Worm (Caenorhabditis elegans) whole organism, L4/young adult: ENCODE measurements around the gene col-160.

Experiments
- W03F9.2 ChIP-seq: fragments of 150-350 bp; optimal IDR thresholded peaks from 2 replicates; lab custom pipeline; 2014; ENCODE audit warnings: missing biosample characterization, missing genetic modification characterization
- dao-5 ChIP-seq: sonication (generic microtip); optimal IDR thresholded peaks from 2 replicates; lab custom pipeline; 2016; ENCODE audit warnings: missing genotype, missing genetic modification characterization, moderate library complexity, missing compliant biosample characterization
- him-1 ChIP-seq: sonication (generic microtip); optimal IDR thresholded peaks from 2 replicates; lab custom pipeline; 2016; ENCODE audit warnings: missing genotype, missing genetic modification reagents, missing genetic modification characterization, missing compliant biosample characterization

col-160 gene

ce11 chrV:13185384-13185783 lies 16.6 kb downstream of the col-160 start, which contains the start of gene sri-6:
Gene sri-6, plus strand, starts transcription at chrV:13185684.
- no peak for TF ChIP-seq him-1 (tag; lab: Kevin White, UChicago)
- TF ChIP-seq dao-5 (tag; lab: Kevin White, UChicago) = no peak
- no peak for TF ChIP-seq W03F9.2 (tag; lab: Kevin White, UChicago)

- TF ChIP-seq W03F9.2 (tag; lab: Kevin White, UChicago) = no peak
- TF ChIP-seq dao-5 (tag; lab: Kevin White, UChicago) = no peak
- TF ChIP-seq him-1 (tag; lab: Kevin White, UChicago) = no peak
Observed at ce11 chrV:13184137-13184536, 17.9 kb downstream of the col-160 start, which contains the start of gene T09E8.4. Gene T09E8.4, minus strand, starts transcription at chrV:13184237.

- TF ChIP-seq W03F9.2 (tag; lab: Kevin White, UChicago) (no peak), dao-5 (tag; lab: Kevin White, UChicago) (no peak), him-1 (tag; lab: Kevin White, UChicago) (no peak)
Observed at ce11 chrV:13181450-13181849, 20.5 kb downstream of the col-160 start.

ce11 chrV:13179986-13180591 lies 21.9 kb downstream of the col-160 start, which contains the start of gene cni-1:
Gene cni-1, plus strand, starts transcription at chrV:13180330.
- TF ChIP-seq W03F9.2 (tag; lab: Kevin White, UChicago) (no peak), dao-5 (tag; lab: Kevin White, UChicago) (no peak), him-1 (tag; lab: Kevin White, UChicago) (no peak)

- no peak for TF ChIP-seq dao-5 (tag; lab: Kevin White, UChicago)
- TF ChIP-seq W03F9.2 (tag; lab: Kevin White, UChicago) = no peak
- no peak for TF ChIP-seq him-1 (tag; lab: Kevin White, UChicago)
Observed at ce11 chrV:13176814-13177213, 25.2 kb downstream of the col-160 start.

ce11 chrV:13176117-13176753 lies 25.8 kb downstream of the col-160 start, which contains the start of gene him-17:
Gene him-17, plus strand, starts transcription at chrV:13176711.
- TF ChIP-seq dao-5 (tag; lab: Kevin White, UChicago) (no peak), him-1 (tag; lab: Kevin White, UChicago) (no peak), W03F9.2 (tag; lab: Kevin White, UChicago) (peak; percentile 62)

- no peak for TF ChIP-seq W03F9.2 (tag; lab: Kevin White, UChicago)
- TF ChIP-seq him-1 (tag; lab: Kevin White, UChicago) = no peak
- no peak for TF ChIP-seq dao-5 (tag; lab: Kevin White, UChicago)
Observed at ce11 chrV:13173718-13174117, 28.3 kb downstream of the col-160 start.

ce11 chrV:13170497-13170896 lies 31.5 kb downstream of the col-160 start:
- TF ChIP-seq him-1 (tag; lab: Kevin White, UChicago) (no peak), W03F9.2 (tag; lab: Kevin White, UChicago) (no peak), dao-5 (tag; lab: Kevin White, UChicago) (no peak)

ce11 chrV:13166582-13166981 lies 35.4 kb downstream of the col-160 start:
- TF ChIP-seq W03F9.2 (tag; lab: Kevin White, UChicago) = no peak
- no peak for TF ChIP-seq dao-5 (tag; lab: Kevin White, UChicago)
- no peak for TF ChIP-seq him-1 (tag; lab: Kevin White, UChicago)

- TF ChIP-seq dao-5 (tag; lab: Kevin White, UChicago) = no peak
Observed at ce11 chrV:13165244-13165643, 36.7 kb downstream of the col-160 start.

ce11 chrV:13163841-13164240 lies 38.1 kb downstream of the col-160 start:
- TF ChIP-seq him-1 (tag; lab: Kevin White, UChicago) (no peak), W03F9.2 (tag; lab: Kevin White, UChicago) (no peak), dao-5 (tag; lab: Kevin White, UChicago) (no peak)

- no peak for TF ChIP-seq him-1 (tag; lab: Kevin White, UChicago)
Observed at ce11 chrV:13162885-13163284, 39.1 kb downstream of the col-160 start.

- TF ChIP-seq W03F9.2 (tag; lab: Kevin White, UChicago) (no peak), him-1 (tag; lab: Kevin White, UChicago) (no peak), dao-5 (tag; lab: Kevin White, UChicago) (no peak)
Observed at ce11 chrV:13161052-13161451, 40.9 kb downstream of the col-160 start.

- no peak for TF ChIP-seq W03F9.2 (tag; lab: Kevin White, UChicago)
- TF ChIP-seq him-1 (tag; lab: Kevin White, UChicago) = no peak
- no peak for TF ChIP-seq dao-5 (tag; lab: Kevin White, UChicago)
Observed at ce11 chrV:13157073-13157472, 44.9 kb downstream of the col-160 start.
